Worm (Caenorhabditis elegans): ENCODE measurements around the gene acbp-7.

DNA sequence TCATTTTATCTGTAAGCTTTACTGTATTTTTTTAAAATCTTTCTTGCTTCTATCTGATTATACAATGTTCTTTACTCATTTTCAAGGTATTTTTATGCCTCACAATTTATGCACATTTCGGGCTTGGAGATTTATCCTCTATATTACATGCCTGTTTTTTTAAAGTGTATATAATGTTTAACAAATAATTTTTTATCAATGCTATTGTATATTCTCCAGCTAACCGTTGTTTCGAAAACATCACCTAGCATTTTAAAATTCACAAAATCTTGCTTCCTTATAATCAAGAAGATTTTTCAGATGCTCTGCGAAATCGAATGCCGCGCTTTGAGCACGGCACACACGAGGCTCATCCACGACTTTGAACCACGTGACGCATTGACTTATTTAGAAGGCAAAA lies 14.5 kb downstream of the acbp-7 start, which contains the start of gene ced-4:
- TF ChIP-seq ceh-13 (GFP tag; optimal IDR thresholded peaks at IDR 0.05) (no peak), sea-1 (GFP tag; conservative IDR thresholded peaks at IDR 0.05) (no peak), flt-1 (GFP tag; IDR thresholded peaks at IDR 0.05) (no peak)

All from whole organism, early embryonic.